Worm (Caenorhabditis elegans) whole organism, midembryonic: Measurements from ENCODE around the gene B0001.4.

Experiments
- T22C8.4 ChIP-seq: fragments of 200-800 bp; sonication (Bioruptor generic); IDR thresholded peaks from 2 replicates; pipeline ENCODE4 v1.3.6; 2022; ENCODE audit warnings: missing genetic modification characterization, missing compliant biosample characterization
- cog-1 ChIP-seq: sonication (generic microtip); optimal IDR thresholded peaks from 2 replicates; lab custom pipeline; 2016; ENCODE audit warnings: missing genetic modification characterization, missing compliant biosample characterization
- flt-1 ChIP-seq: fragments of 200-800 bp; sonication (Bioruptor generic); IDR thresholded peaks from 2 replicates; pipeline ENCODE4 v1.3.6; 2022; ENCODE audit warnings: missing genetic modification characterization, missing compliant biosample characterization
- klf-2 ChIP-seq: fragments of 200-800 bp; sonication (Bioruptor generic); conservative IDR thresholded peaks from 2 replicates; pipeline ENCODE4 v1.3.6; 2022; ENCODE audit warnings: missing genetic modification reagents, missing genetic modification characterization, missing compliant biosample characterization
- med-1 ChIP-seq: sonication (generic microtip); optimal IDR thresholded peaks from 2 replicates; lab custom pipeline; 2017; ENCODE audit warnings: missing genetic modification characterization, mild to moderate bottlenecking, missing compliant biosample characterization, antibody characterized with exemption, missing genetic modification reagents; ENCODE audit not compliant: insufficient read depth
- ref-1 ChIP-seq: fragments of 200-800 bp; sonication (Bioruptor generic); conservative IDR thresholded peaks from 2 replicates; pipeline ENCODE4 v1.3.6; 2022; ENCODE audit warnings: missing genetic modification reagents, missing genetic modification characterization, missing compliant biosample characterization
- ztf-23 ChIP-seq: fragments of 200-800 bp; sonication (Bioruptor generic); IDR thresholded peaks from 2 replicates; pipeline ENCODE4 v1.3.6; 2022; ENCODE audit warnings: missing genetic modification reagents, missing genetic modification characterization, missing compliant biosample characterization
- ztf-29 ChIP-seq: fragments of 200-800 bp; sonication (Bioruptor generic); IDR thresholded peaks from 2 replicates; pipeline ENCODE4 v1.3.6; 2022; ENCODE audit warnings: missing genetic modification reagents, missing genetic modification characterization, missing compliant biosample characterization

DNA sequence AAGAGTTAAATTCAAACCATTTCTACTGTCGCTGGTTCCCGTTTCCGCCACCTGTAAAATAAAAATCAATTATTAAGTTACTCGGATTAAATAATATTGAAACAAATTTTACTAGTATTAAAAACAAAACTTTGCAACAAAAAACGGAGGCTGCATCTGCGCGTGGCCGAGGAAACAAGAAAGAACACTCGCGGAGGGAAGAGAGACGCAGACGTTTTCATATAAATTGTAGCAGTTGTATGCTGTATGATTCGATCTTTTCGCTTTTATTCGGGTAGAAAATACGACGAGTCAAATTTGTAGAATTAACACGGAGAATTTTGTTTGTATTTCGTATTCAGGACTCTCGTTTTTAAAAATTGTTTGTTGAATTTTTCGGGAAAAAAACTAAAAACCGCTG, 7.7 kb upstream of the B0001.4 start, which contains the start of gene B0001.3:
- no peak for TF ChIP-seq T22C8.4 (GFP tag; lab: Robert Waterston, UW)
- no peak for TF ChIP-seq flt-1 (GFP tag; lab: Robert Waterston, UW)
- no peak for TF ChIP-seq ztf-23 (GFP tag; lab: Robert Waterston, UW)
- no peak for TF ChIP-seq ref-1 (GFP tag; lab: Robert Waterston, UW)
- TF ChIP-seq med-1 (GFP tag; lab: Kevin White, UChicago), result no peak
- TF ChIP-seq klf-2 (GFP tag; lab: Robert Waterston, UW), result no peak
- no peak for TF ChIP-seq cog-1 (tag; lab: Kevin White, UChicago)
- no peak for TF ChIP-seq ztf-29 (GFP tag; lab: Robert Waterston, UW)
